Worm (Caenorhabditis elegans): ENCODE data around the gene F53A9.7.

DNA sequence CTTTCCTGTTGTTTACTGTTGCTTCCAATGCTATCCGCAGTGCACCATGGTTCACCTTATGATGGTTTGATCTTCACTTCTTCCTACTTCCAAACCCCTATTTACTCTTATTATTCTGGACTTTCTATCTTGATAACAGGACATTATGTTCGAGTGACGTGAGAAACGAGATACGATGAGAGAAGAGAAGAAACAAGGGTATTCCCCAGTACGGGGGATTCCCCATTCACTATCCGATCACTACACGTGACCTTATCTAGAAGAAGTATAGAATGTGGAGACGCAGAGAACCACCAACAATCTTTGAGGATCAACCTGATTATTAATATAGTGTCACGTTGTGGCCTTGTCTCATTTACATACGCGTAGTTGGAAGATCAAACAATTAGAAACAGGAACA lies 35.8 kb upstream of the F53A9.7 start:
- TF ChIP-seq die-1 (tag; optimal IDR thresholded peaks at IDR 0.05) (no peak), efl-1 (GFP tag; optimal IDR thresholded peaks at IDR 0.05) (no peak), nhr-120 (GFP tag; IDR thresholded peaks at IDR 0.05) (no peak), lin-35 (GFP tag; optimal IDR thresholded peaks at IDR 0.05) (no peak), cebp-2 (GFP tag; IDR thresholded peaks at IDR 0.05) (no peak), mel-28 (tag; optimal IDR thresholded peaks at IDR 0.05; ENCODE audit: borderline replicate concordance) (no peak), madf-10 (tag; optimal IDR thresholded peaks at IDR 0.05) (no peak), xnd-1 (tag; optimal IDR thresholded peaks at IDR 0.05) (no peak), hsf-1 (GFP tag; IDR thresholded peaks at IDR 0.05) (no peak), let-607 (tag; optimal IDR thresholded peaks at IDR 0.05) (no peak), fkh-3 (tag; optimal IDR thresholded peaks at IDR 0.05) (no peak)

All from whole organism, young adult.